Fruit fly (Drosophila melanogaster) whole organism, embryonic: Measurements from ENCODE around the gene spg.

ENCODE experiments used
- ATbp ChIP-seq: fragments of 200-800 bp; sonication (Bioruptor generic); optimal IDR thresholded peaks from 2 replicates; lab custom pipeline; 2017; ENCODE audit warnings: missing biosample characterization, mild to moderate bottlenecking, missing genetic modification characterization, missing genetic modification reagents
- Abd-B ChIP-seq: fragments of 200-800 bp; sonication (Bioruptor generic); optimal IDR thresholded peaks from 2 replicates; lab custom pipeline; 2018; ENCODE audit warnings: missing biosample characterization, mild to moderate bottlenecking, missing genetic modification characterization, moderate library complexity
- Atf6 ChIP-seq: fragments of 200-800 bp; sonication (Bioruptor generic); IDR thresholded peaks from 2 replicates; pipeline ENCODE4 v1.3.6; 2022; ENCODE audit warnings: missing biosample characterization, missing genetic modification characterization
- B-H2 ChIP-seq: fragments of 200-800 bp; sonication (Bioruptor generic); optimal IDR thresholded peaks from 2 replicates; lab custom pipeline; 2018; ENCODE audit warnings: missing biosample characterization, mild to moderate bottlenecking, missing genetic modification characterization
- CG11695 ChIP-seq: fragments of 200-800 bp; sonication (Bioruptor generic); IDR thresholded peaks from 3 replicates; pipeline ENCODE4 v1.3.6; 2022; ENCODE audit warnings: missing biosample characterization, missing genetic modification characterization
- CG12391 ChIP-seq: fragments of 200-800 bp; sonication (Bioruptor generic); optimal IDR thresholded peaks from 3 replicates; lab custom pipeline; 2018; ENCODE audit warnings: missing biosample characterization, mild to moderate bottlenecking, missing genetic modification characterization, moderate library complexity
- CG13624 ChIP-seq: fragments of 200-800 bp; sonication (Bioruptor generic); optimal IDR thresholded peaks from 2 replicates; lab custom pipeline; 2016; ENCODE audit warnings: missing biosample characterization, missing genetic modification characterization
- CG15011 ChIP-seq: fragments of 200-800 bp; sonication (Bioruptor generic); optimal IDR thresholded peaks from 3 replicates; lab custom pipeline; 2018; ENCODE audit warnings: missing biosample characterization, mild to moderate bottlenecking, missing genetic modification characterization
- CG15073 ChIP-seq: fragments of 200-800 bp; sonication (Bioruptor generic); optimal IDR thresholded peaks from 2 replicates; lab custom pipeline; 2016; ENCODE audit warnings: missing biosample characterization, missing genetic modification characterization
- CG1529 ChIP-seq: fragments of 200-800 bp; sonication (Bioruptor generic); optimal IDR thresholded peaks from 3 replicates; lab custom pipeline; 2018; ENCODE audit warnings: missing biosample characterization, missing genetic modification characterization
- CG18619 ChIP-seq: fragments of 200-800 bp; sonication (Bioruptor generic); optimal IDR thresholded peaks from 3 replicates; lab custom pipeline; 2017; ENCODE audit warnings: missing biosample characterization, mild to moderate bottlenecking, missing genetic modification characterization
- CG30020 ChIP-seq: fragments of 200-800 bp; optimal IDR thresholded peaks from 2 replicates; lab custom pipeline; 2019; ENCODE audit warnings: missing biosample characterization, mild to moderate bottlenecking, missing genetic modification characterization, moderate library complexity
- CG42726 ChIP-seq: fragments of 200-800 bp; sonication (Bioruptor generic); IDR thresholded peaks from 2 replicates; pipeline ENCODE4 v1.3.6; 2022; ENCODE audit warnings: missing biosample characterization, missing genetic modification characterization; ENCODE audit not compliant: partially characterized antibody
- CG43689 ChIP-seq: fragments of 200-800 bp; sonication (Bioruptor generic); IDR thresholded peaks from 2 replicates; pipeline ENCODE4 v1.3.6; 2022; ENCODE audit warnings: missing biosample characterization, missing genetic modification characterization
- CG4424 ChIP-seq: fragments of 200-800 bp; sonication (Bioruptor generic); optimal IDR thresholded peaks from 3 replicates; lab custom pipeline; 2016; ENCODE audit warnings: missing biosample characterization, missing genetic modification characterization
- CG6854 ChIP-seq: fragments of 200-800 bp; sonication (Bioruptor generic); optimal IDR thresholded peaks from 3 replicates; lab custom pipeline; 2017; ENCODE audit warnings: missing biosample characterization, mild to moderate bottlenecking, missing genetic modification characterization
- CG7372 ChIP-seq: fragments of 200-800 bp; sonication (Bioruptor generic); IDR thresholded peaks from 2 replicates; pipeline ENCODE4 v1.3.6; 2022; ENCODE audit warnings: missing biosample characterization, missing genetic modification characterization
- CG7928 ChIP-seq: fragments of 200-800 bp; sonication (Bioruptor generic); optimal IDR thresholded peaks from 2 replicates; lab custom pipeline; 2017; ENCODE audit warnings: missing biosample characterization, mild to moderate bottlenecking, missing genetic modification characterization
- CG8944 ChIP-seq: fragments of 200-800 bp; sonication (Bioruptor generic); optimal IDR thresholded peaks from 3 replicates; lab custom pipeline; 2016; ENCODE audit warnings: missing biosample characterization, missing genetic modification characterization
- Deaf1 ChIP-seq: fragments of 200-800 bp; optimal IDR thresholded peaks from 3 replicates; lab custom pipeline; 2019; ENCODE audit warnings: missing biosample characterization, mild to moderate bottlenecking, missing genetic modification characterization, moderate library complexity
- Dip3 ChIP-seq: fragments of 200-800 bp; sonication (Bioruptor generic); optimal IDR thresholded peaks from 3 replicates; lab custom pipeline; 2016; ENCODE audit warnings: missing biosample characterization, missing genetic modification characterization
- Ets65A ChIP-seq: fragments of 200-800 bp; sonication (Bioruptor generic); peaks from one replicate; lab custom pipeline; 2016; ENCODE audit warnings: missing biosample characterization, missing genetic modification characterization
- GATAe ChIP-seq: fragments of 200-800 bp; sonication (Bioruptor generic); conservative IDR thresholded peaks from 2 replicates; pipeline ENCODE4 v1.3.6; 2022; ENCODE audit warnings: missing biosample characterization, missing genetic modification characterization
- Gug ChIP-seq: fragments of 200-800 bp; sonication (Bioruptor generic); IDR thresholded peaks from 4 replicates; pipeline ENCODE4 v1.3.6; 2022; ENCODE audit warnings: missing biosample characterization, missing genetic modification characterization
- Optix ChIP-seq: fragments of 200-800 bp; sonication (Bioruptor generic); IDR thresholded peaks from 3 replicates; pipeline ENCODE4 v1.3.6; 2022; ENCODE audit warnings: missing biosample characterization, missing genetic modification characterization
- Sry-δ ChIP-seq: fragments of 200-800 bp; sonication (Bioruptor generic); optimal IDR thresholded peaks from 2 replicates; lab custom pipeline; 2016; ENCODE audit warnings: missing biosample characterization, missing genetic modification characterization
- Taf1 ChIP-seq: fragments of 200-800 bp; sonication (Bioruptor generic); IDR thresholded peaks from 2 replicates; pipeline ENCODE4 v1.3.6; 2022; ENCODE audit warnings: missing biosample characterization, missing genetic modification characterization
- ab ChIP-seq: fragments of 200-800 bp; sonication (Bioruptor generic); optimal IDR thresholded peaks from 2 replicates; lab custom pipeline; 2016; ENCODE audit warnings: missing biosample characterization, missing genetic modification characterization
- bbx ChIP-seq: fragments of 200-800 bp; sonication (Bioruptor generic); IDR thresholded peaks from 2 replicates; pipeline ENCODE4 v1.3.6; 2022; ENCODE audit warnings: missing biosample characterization, missing genetic modification characterization; ENCODE audit not compliant: partially characterized antibody
- chm ChIP-seq: fragments of 200-800 bp; sonication (Bioruptor generic); IDR thresholded peaks from 2 replicates; pipeline ENCODE4 v1.3.6; 2022; ENCODE audit warnings: missing biosample characterization, missing genetic modification characterization
- cwo ChIP-seq: fragments of 200-800 bp; sonication (Bioruptor generic); optimal IDR thresholded peaks from 3 replicates; lab custom pipeline; 2017; ENCODE audit warnings: missing biosample characterization, missing genetic modification characterization, mild to moderate bottlenecking, moderate library complexity, missing genetic modification reagents
- ewg ChIP-seq: fragments of 200-800 bp; sonication (Bioruptor generic); optimal IDR thresholded peaks from 3 replicates; lab custom pipeline; 2017; ENCODE audit warnings: mild to moderate bottlenecking, missing biosample characterization, missing genetic modification reagents, missing genetic modification characterization
- eyg ChIP-seq: fragments of 200-800 bp; sonication (Bioruptor generic); optimal IDR thresholded peaks from 3 replicates; lab custom pipeline; 2016; ENCODE audit warnings: missing biosample characterization, missing genetic modification characterization
- gro ChIP-seq: fragments of 200-800 bp; sonication (Bioruptor generic); optimal IDR thresholded peaks from 2 replicates; lab custom pipeline; 2016; ENCODE audit warnings: missing biosample characterization, missing genetic modification characterization
- ind ChIP-seq: fragments of 200-800 bp; sonication (Bioruptor generic); optimal IDR thresholded peaks from 3 replicates; lab custom pipeline; 2016; ENCODE audit warnings: missing biosample characterization, missing genetic modification characterization
- lab ChIP-seq: fragments of 200-800 bp; sonication (Bioruptor generic); optimal IDR thresholded peaks from 3 replicates; lab custom pipeline; 2017; ENCODE audit warnings: missing biosample characterization, missing genetic modification characterization, mild to moderate bottlenecking, moderate library complexity, missing genetic modification reagents
- lilli ChIP-seq: fragments of 200-800 bp; sonication (Bioruptor generic); optimal IDR thresholded peaks from 3 replicates; lab custom pipeline; 2016; ENCODE audit warnings: missing biosample characterization, missing genetic modification characterization
- nmo ChIP-seq: fragments of 200-800 bp; sonication (Bioruptor generic); optimal IDR thresholded peaks from 2 replicates; lab custom pipeline; 2018; ENCODE audit warnings: missing biosample characterization, mild to moderate bottlenecking, missing genetic modification characterization, moderate library complexity
- onecut ChIP-seq: fragments of 200-800 bp; sonication (Bioruptor generic); IDR thresholded peaks from 2 replicates; pipeline ENCODE4 v1.3.6; 2022; ENCODE audit warnings: missing biosample characterization, missing genetic modification characterization
- pzg ChIP-seq: fragments of 200-800 bp; sonication (Bioruptor generic); optimal IDR thresholded peaks from 3 replicates; lab custom pipeline; 2018; ENCODE audit warnings: missing biosample characterization, mild to moderate bottlenecking, missing genetic modification characterization, moderate library complexity
- schlank ChIP-seq: fragments of 200-800 bp; sonication (Bioruptor generic); optimal IDR thresholded peaks from 2 replicates; lab custom pipeline; 2018; ENCODE audit warnings: missing biosample characterization, mild to moderate bottlenecking, missing genetic modification characterization
- sd ChIP-seq: fragments of 200-800 bp; sonication (Bioruptor generic); optimal IDR thresholded peaks from 3 replicates; lab custom pipeline; 2018; ENCODE audit warnings: missing biosample characterization, mild to moderate bottlenecking, missing genetic modification characterization, moderate library complexity
- tup ChIP-seq: fragments of 200-800 bp; sonication (Bioruptor generic); optimal IDR thresholded peaks from 2 replicates; lab custom pipeline; 2016; ENCODE audit warnings: missing biosample characterization, mild to moderate bottlenecking, missing genetic modification characterization, moderate library complexity

spg gene

dm6 chr3R:28844611-28845376 is at the start of gene spg, which contains the start of gene Apc (continued):
- TF ChIP-seq CG13624 (GFP tag; lab: Kevin White, UChicago) (peak; percentile 53), Atf6 (GFP tag; lab: Robert Waterston, UW) (peak; percentile 48; the same call in 1 of the 2 replicates), CG15011 (GFP tag; lab: Kevin White, UChicago) (peak; percentile 8), ind (GFP tag; lab: Kevin White, UChicago) (peak; percentile 26), schlank (tag; lab: Kevin White, UChicago) (peak; percentile 47), CG7928 (no peak), Optix (GFP tag; lab: Robert Waterston, UW) (peak; percentile 38; the same call in 1 of the 3 replicates), onecut (GFP tag; lab: Robert Waterston, UW) (no peak), Abd-B (GFP tag; lab: Kevin White, UChicago) (peak; percentile 79), CG30020 (peak; percentile 25), GATAe (GFP tag; lab: Robert Waterston, UW) (no peak; the same call in 1 of the 2 replicates), bbx (GFP tag; lab: Robert Waterston, UW) (peak; percentile 78), CG12391 (peak; percentile 57), CG15073 (GFP tag; lab: Kevin White, UChicago) (no peak), CG8944 (GFP tag; lab: Kevin White, UChicago) (no peak), lilli (GFP tag; lab: Kevin White, UChicago) (peak; percentile 34), ab (GFP tag; lab: Kevin White, UChicago) (no peak), CG42726 (GFP tag; lab: Robert Waterston, UW) (peak; percentile 69), CG18619 (peak; percentile 41), B-H2 (GFP tag; lab: Kevin White, UChicago) (peak; percentile 16), lab (peak; percentile 66), CG43689 (no peak), CG1529 (peak; percentile 31), Deaf1 (tag; lab: Kevin White, UChicago) (peak; percentile 30), Taf1 (GFP tag; lab: Robert Waterston, UW) (no peak), Gug (0 out of 4 replicates have a peak, but pooled peaks have one; percentile 10), CG6854 (peak; percentile 32), Ets65A (GFP tag; lab: Kevin White, UChicago) (peak; percentile 84), cwo (GFP tag; lab: Kevin White, UChicago) (no peak), nmo (peak; percentile 71), tup (GFP tag; lab: Kevin White, UChicago) (no peak), pzg (GFP tag; lab: Kevin White, UChicago) (peak; percentile 93), sd (peak; percentile 93), gro (GFP tag; lab: Kevin White, UChicago) (peak; percentile 38), ATbp (peak; percentile 72), chm (peak; percentile 70), Sry-δ (GFP tag; lab: Kevin White, UChicago) (peak; percentile 84), ewg (GFP tag; lab: Kevin White, UChicago) (peak; percentile 50), eyg (peak; percentile 20), CG4424 (GFP tag; lab: Kevin White, UChicago) (peak; percentile 12), Dip3 (GFP tag; lab: Kevin White, UChicago) (no peak), CG7372 (GFP tag; lab: Robert Waterston, UW) (no peak), CG11695 (GFP tag; lab: Robert Waterston, UW) (peak; percentile 50; the same call in 2 of the 3 replicates)
